Worm (Caenorhabditis elegans) whole organism, L1 larva: ENCODE measurements around the gene Y62E10A.6.

Experiments
- C04F5.9 ChIP-seq: sonication (generic microtip); optimal IDR thresholded peaks from 2 replicates; lab custom pipeline; 2016; ENCODE audit warnings: missing genetic modification characterization, missing compliant biosample characterization
- F16B12.6 ChIP-seq: fragments of 150-350 bp; optimal IDR thresholded peaks from 2 replicates; lab custom pipeline; 2014; ENCODE audit warnings: missing biosample characterization, missing genetic modification characterization
- aha-1 ChIP-seq: fragments of 150-350 bp; optimal IDR thresholded peaks from 2 replicates; lab custom pipeline; 2014; ENCODE audit warnings: missing biosample characterization, missing genetic modification characterization
- ceh-63 ChIP-seq: fragments of 200-800 bp; sonication (Bioruptor generic); optimal IDR thresholded peaks from 2 replicates; lab custom pipeline; 2018; ENCODE audit warnings: mild to moderate bottlenecking, missing genetic modification characterization, missing compliant biosample characterization
- ceh-88 ChIP-seq: fragments of 200-800 bp; sonication (Bioruptor generic); IDR thresholded peaks from 2 replicates; pipeline ENCODE4 v1.3.6; 2022; ENCODE audit warnings: missing genetic modification characterization, missing compliant biosample characterization
- efl-1 ChIP-seq, 4 experiments: fragments of 150-350 bp; optimal IDR thresholded peaks in 3 of 4; peaks in 1 of 4; 1 replicate in 1 of 4; 2 replicates in 3 of 4; lab custom pipeline; 2014; ENCODE audit warnings: missing biosample characterization in 2 of 4, missing genetic modification characterization in 2 of 4, missing genetic modification reagents in 2 of 4
- efl-3 ChIP-seq: fragments of 200-800 bp; sonication (Bioruptor generic); optimal IDR thresholded peaks from 2 replicates; lab custom pipeline; 2018; ENCODE audit warnings: mild to moderate bottlenecking, missing genetic modification characterization, missing compliant biosample characterization
- egl-13 ChIP-seq: sonication (generic microtip); optimal IDR thresholded peaks from 2 replicates; lab custom pipeline; 2016; ENCODE audit warnings: missing genotype, missing genetic modification reagents, missing genetic modification characterization, missing compliant biosample characterization
- elt-2 ChIP-seq: sonication (generic microtip); optimal IDR thresholded peaks from 2 replicates; lab custom pipeline; 2016; ENCODE audit warnings: missing genetic modification characterization, mild to moderate bottlenecking, inconsistent platforms, missing compliant biosample characterization, missing genetic modification reagents
- grh-1 ChIP-seq: fragments of 200-800 bp; sonication (Bioruptor generic); IDR thresholded peaks from 2 replicates; pipeline ENCODE4 v1.3.6; 2022; ENCODE audit warnings: missing genetic modification reagents, missing genetic modification characterization, missing compliant biosample characterization
- hlh-17 ChIP-seq: fragments of 200-800 bp; sonication (Bioruptor generic); optimal IDR thresholded peaks from 2 replicates; lab custom pipeline; 2018; ENCODE audit warnings: missing genetic modification characterization, mild to moderate bottlenecking, missing compliant biosample characterization, moderate library complexity, borderline replicate concordance
- isw-1 ChIP-seq: fragments of 200-800 bp; sonication (Bioruptor generic); IDR thresholded peaks from 2 replicates; pipeline ENCODE4 v1.3.6; 2022; ENCODE audit warnings: missing genetic modification characterization, missing compliant biosample characterization
- jun-1 ChIP-seq: fragments of 150-350 bp; optimal IDR thresholded peaks from 2 replicates; lab custom pipeline; 2014; ENCODE audit warnings: missing biosample characterization, missing genetic modification reagents, missing genetic modification characterization
- lin-13 ChIP-seq: fragments of 150-350 bp; optimal IDR thresholded peaks from 2 replicates; lab custom pipeline; 2014; ENCODE audit warnings: missing biosample characterization, missing genetic modification reagents, missing genetic modification characterization
- lin-14 ChIP-seq: fragments of 200-800 bp; sonication (Bioruptor generic); optimal IDR thresholded peaks from 2 replicates; lab custom pipeline; 2018; ENCODE audit warnings: mild to moderate bottlenecking, missing genetic modification characterization, moderate library complexity, missing compliant biosample characterization
- lin-35 ChIP-seq, 2 experiments: fragments of 150-350 bp; optimal IDR thresholded peaks; 2 replicates each; lab custom pipeline; 2014; ENCODE audit warnings: missing biosample characterization in 2 of 2, missing genetic modification characterization in 2 of 2, missing genetic modification reagents in 2 of 2
- mef-2 ChIP-seq: fragments of 150-350 bp; optimal IDR thresholded peaks from 2 replicates; lab custom pipeline; 2014; ENCODE audit warnings: missing biosample characterization, missing genetic modification characterization
- nhr-12 ChIP-seq: sonication (generic microtip); optimal IDR thresholded peaks from 2 replicates; lab custom pipeline; 2017; ENCODE audit warnings: missing biosample characterization, missing genetic modification characterization
- nhr-19 ChIP-seq: fragments of 200-800 bp; sonication (Bioruptor generic); conservative IDR thresholded peaks from 2 replicates; pipeline ENCODE4 v1.3.6; 2022; ENCODE audit warnings: missing genetic modification characterization, missing compliant biosample characterization
- nhr-20 ChIP-seq: sonication (generic microtip); optimal IDR thresholded peaks from 2 replicates; lab custom pipeline; 2016; ENCODE audit warnings: mild to moderate bottlenecking, missing genetic modification characterization, missing compliant biosample characterization
- nhr-77 ChIP-seq: fragments of 150-350 bp; optimal IDR thresholded peaks from 2 replicates; lab custom pipeline; 2014; ENCODE audit warnings: missing biosample characterization, missing genetic modification characterization
- nhr-85 ChIP-seq: sonication (generic microtip); peaks from one replicate; lab custom pipeline; 2016; ENCODE audit warnings: missing genetic modification characterization, inconsistent platforms, missing compliant biosample characterization
- nhr-90 ChIP-seq: sonication (generic microtip); optimal IDR thresholded peaks from 2 replicates; lab custom pipeline; 2016; ENCODE audit warnings: mild to moderate bottlenecking, missing genetic modification characterization, missing compliant biosample characterization; ENCODE audit not compliant: poor library complexity
- skn-1 ChIP-seq: fragments of 150-350 bp; optimal IDR thresholded peaks from 2 replicates; lab custom pipeline; 2014; ENCODE audit warnings: missing biosample characterization, missing genetic modification characterization
- sox-4 ChIP-seq: sonication (generic microtip); optimal IDR thresholded peaks from 2 replicates; lab custom pipeline; 2016; ENCODE audit warnings: missing genetic modification characterization, missing compliant biosample characterization
- swsn-7 ChIP-seq: sonication (generic microtip); optimal IDR thresholded peaks from 2 replicates; lab custom pipeline; 2016; ENCODE audit warnings: missing genetic modification characterization, missing compliant biosample characterization
- tlp-1 ChIP-seq: fragments of 150-350 bp; optimal IDR thresholded peaks from 2 replicates; lab custom pipeline; 2014; ENCODE audit warnings: missing biosample characterization, missing genetic modification characterization
- unc-98 ChIP-seq: fragments of 200-800 bp; sonication (Bioruptor generic); IDR thresholded peaks from 2 replicates; pipeline ENCODE4 v1.3.6; 2022; ENCODE audit warnings: missing genetic modification characterization, missing compliant biosample characterization
- xbp-1 ChIP-seq: sonication (generic microtip); optimal IDR thresholded peaks from 2 replicates; lab custom pipeline; 2016; ENCODE audit warnings: missing genetic modification characterization, missing compliant biosample characterization
- ztf-4 ChIP-seq: fragments of 150-350 bp; optimal IDR thresholded peaks from 2 replicates; lab custom pipeline; 2014; ENCODE audit warnings: missing biosample characterization, missing genetic modification characterization

Gene Y62E10A.6

ce11 chrIV:13331285-13331684, 40.5 kb upstream of the Y62E10A.6 start, which contains the start of gene pqn-74:
Gene pqn-74 (minus strand): TSS chrIV:13331406.
- no peak for TF ChIP-seq unc-98
- no peak for TF ChIP-seq F16B12.6 (tag; lab: Kevin White, UChicago)
- TF ChIP-seq ceh-88 (GFP tag; lab: Robert Waterston, UW): no peak
- no peak for TF ChIP-seq xbp-1
- no peak for TF ChIP-seq ztf-4 (tag; lab: Kevin White, UChicago)
- TF ChIP-seq aha-1: no peak
- TF ChIP-seq lin-14 (GFP tag; lab: Kevin White, UChicago): no peak
- no peak for TF ChIP-seq lin-13 (GFP tag; lab: Kevin White, UChicago)
- no peak for TF ChIP-seq nhr-77
- no peak for TF ChIP-seq ceh-63 (GFP tag; lab: Kevin White, UChicago)
- TF ChIP-seq grh-1 (GFP tag; lab: Robert Waterston, UW): no peak
- no peak for TF ChIP-seq efl-3
- no peak for TF ChIP-seq sox-4 (tag; lab: Kevin White, UChicago)
- TF ChIP-seq elt-2 (tag; lab: Kevin White, UChicago): no peak
- TF ChIP-seq egl-13 (tag; lab: Kevin White, UChicago): no peak
- no peak for TF ChIP-seq hlh-17 (GFP tag; lab: Kevin White, UChicago)
- TF ChIP-seq isw-1 (GFP tag; lab: Robert Waterston, UW): no peak
- no peak for TF ChIP-seq nhr-20 (tag; lab: Kevin White, UChicago)
- TF ChIP-seq mef-2: no peak

- TF ChIP-seq lin-35 (GFP tag; optimal IDR thresholded peaks at IDR 0.05; lab: Kevin White, UChicago): peak in 1 of 2 experiments; percentile 29
- TF ChIP-seq nhr-19 (GFP tag; lab: Robert Waterston, UW): no peak
Observed at ce11 chrIV:13334287-13334686, 37.5 kb upstream of the Y62E10A.6 start.

- TF ChIP-seq swsn-7 (no peak), efl-1 (optimal IDR thresholded peaks at IDR 0.05; lab: Kevin White, UChicago) (no peak), efl-1 (GFP tag; optimal IDR thresholded peaks at IDR 0.05 in 1 of 2; lab: Kevin White, UChicago) (peak in 1 of 2 experiments; percentile 43)
Observed at ce11 chrIV:13342555-13342954, 29.2 kb upstream of the Y62E10A.6 start, which contains the start of gene W02A2.5. Gene W02A2.5 (plus strand): TSS chrIV:13342855.

ce11 chrIV:13346078-13346477, 25.7 kb upstream of the Y62E10A.6 start:
- TF ChIP-seq elt-2 (tag; lab: Kevin White, UChicago): peak; percentile 62
- TF ChIP-seq jun-1 (tag; lab: Kevin White, UChicago): peak; percentile 75
- TF ChIP-seq C04F5.9 (tag; lab: Kevin White, UChicago): no peak
- TF ChIP-seq efl-1 (optimal IDR thresholded peaks at IDR 0.05; lab: Kevin White, UChicago): no peak
- no peak for TF ChIP-seq efl-1 (GFP tag; optimal IDR thresholded peaks at IDR 0.05 in 1 of 2; lab: Kevin White, UChicago)
- peak; percentile 30 for TF ChIP-seq nhr-20 (tag; lab: Kevin White, UChicago)
- no peak for TF ChIP-seq skn-1 (tag; lab: Kevin White, UChicago)
- peak in 1 of 2 experiments; percentile 53 for TF ChIP-seq lin-35 (GFP tag; optimal IDR thresholded peaks at IDR 0.05; lab: Kevin White, UChicago)
- TF ChIP-seq, all 84 proteins: peak for 4

ce11 chrIV:13347232-13347715, 24.5 kb upstream of the Y62E10A.6 start, which contains the start of gene W02A2.9:
Gene W02A2.9 (plus strand): TSS chrIV:13347665.
- TF ChIP-seq nhr-20 (tag; lab: Kevin White, UChicago): peak; percentile 19
- TF ChIP-seq efl-1 (optimal IDR thresholded peaks at IDR 0.05; lab: Kevin White, UChicago): no peak
- peak in 1 of 2 experiments; percentile 56 for TF ChIP-seq efl-1 (GFP tag; optimal IDR thresholded peaks at IDR 0.05 in 1 of 2; lab: Kevin White, UChicago)
- TF ChIP-seq nhr-85 (tag; lab: Kevin White, UChicago): no peak
- TF ChIP-seq nhr-90 (tag; lab: Kevin White, UChicago): peak; percentile 6
- TF ChIP-seq jun-1 (tag; lab: Kevin White, UChicago): peak; percentile 57
- TF ChIP-seq lin-35 (GFP tag; optimal IDR thresholded peaks at IDR 0.05; lab: Kevin White, UChicago): peak in 1 of 2 experiments; percentile 22
- TF ChIP-seq nhr-12 (tag; lab: Kevin White, UChicago): no peak
- TF ChIP-seq tlp-1 (tag; lab: Kevin White, UChicago): peak; percentile 30
- peak; percentile 95 for TF ChIP-seq elt-2 (tag; lab: Kevin White, UChicago)
